Fruit fly (Drosophila melanogaster): ENCODE results near the gene snz.

Gene snz

dm6 chrX:7888386-7889024 is 23.4 kb upstream of the snz start, which contains the start of gene Acat1 (continued):
- TF ChIP-seq CG10631 (GFP tag; optimal IDR thresholded peaks at IDR 0.05) (peak; percentile 84), Smox (GFP tag; optimal IDR thresholded peaks at IDR 0.05) (peak; percentile 78), Ets21C (GFP tag; optimal IDR thresholded peaks at IDR 0.05) (peak; percentile 69), salr (GFP tag; optimal IDR thresholded peaks at IDR 0.05) (peak in 1 of 2 experiments; percentile 49), lz (GFP tag; optimal IDR thresholded peaks at IDR 0.05) (peak; percentile 86), Lpt (GFP tag; optimal IDR thresholded peaks at IDR 0.05) (peak; percentile 41), topi (GFP tag; optimal IDR thresholded peaks at IDR 0.05) (peak; percentile 84), svp (GFP tag) (peak; percentile 85), fd85E (GFP tag; optimal IDR thresholded peaks at IDR 0.05) (peak; percentile 38), CG11762 (GFP tag; optimal IDR thresholded peaks at IDR 0.05; ENCODE audit: insufficient read depth) (peak; percentile 59), Eip93F (GFP tag; optimal IDR thresholded peaks at IDR 0.05) (peak; percentile 22), CG15336 (GFP tag; IDR thresholded peaks at IDR 0.05) (peak; percentile 65), CG11294 (GFP tag; IDR thresholded peaks at IDR 0.05) (no peak), Hr38 (GFP tag; optimal IDR thresholded peaks at IDR 0.05) (no peak), fd59A (GFP tag; optimal IDR thresholded peaks at IDR 0.05) (no peak), ss (GFP tag; optimal IDR thresholded peaks at IDR 0.05) (peak; percentile 1 to 42)

DNA sequence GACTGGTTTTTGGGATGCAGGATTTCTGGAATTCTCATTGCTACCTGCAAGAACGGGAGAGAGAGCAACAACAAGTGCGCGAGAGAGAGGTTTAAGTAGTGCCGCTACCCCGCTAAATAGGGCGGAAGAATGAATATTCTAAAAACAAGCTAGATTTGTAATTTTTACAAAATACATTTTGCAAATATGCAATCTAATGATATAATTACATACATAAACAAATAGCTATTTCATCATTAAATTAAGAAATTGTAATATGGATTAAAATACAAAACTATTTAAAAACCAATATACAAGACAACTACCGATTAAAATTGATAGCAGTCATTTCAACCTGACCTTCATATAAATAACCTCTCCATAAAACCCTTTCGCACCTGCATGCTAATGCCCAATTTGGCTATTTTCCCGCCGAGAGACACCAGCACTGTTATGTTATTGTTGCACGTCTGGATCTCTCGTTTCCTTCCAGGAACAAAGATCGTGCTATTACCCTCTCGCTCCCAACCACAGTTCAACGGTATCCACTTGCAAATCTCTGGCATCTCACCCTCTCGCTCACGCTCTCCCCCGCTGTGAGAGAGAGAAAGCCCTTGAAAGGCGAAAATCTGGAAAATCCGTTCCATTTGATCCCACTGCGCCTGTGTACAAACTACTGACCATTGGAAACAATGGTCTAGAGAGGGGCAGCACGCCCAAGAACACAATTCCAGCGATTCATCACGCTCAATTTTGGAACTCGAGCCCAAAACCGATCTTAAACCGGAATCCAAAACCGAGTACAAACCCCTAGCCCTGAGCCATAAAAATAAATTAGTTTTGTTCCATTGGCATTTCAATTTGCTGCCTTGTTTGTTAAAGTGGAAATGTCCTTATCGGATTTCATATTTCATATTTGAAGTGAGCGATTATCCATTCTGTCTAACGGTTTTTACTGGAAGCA is 20.0 kb upstream of the snz start, which contains the start of gene Nek2:
Gene Nek2 (minus strand): TSS at position 51 of the 943 bp plus-strand sequence.
- no peak for TF ChIP-seq Sox102F (GFP tag; optimal IDR thresholded peaks at IDR 0.05)
- TF ChIP-seq CG31627 (GFP tag; optimal IDR thresholded peaks at IDR 0.05) = no peak
- no peak for TF ChIP-seq fd59A (GFP tag; optimal IDR thresholded peaks at IDR 0.05)
- no peak for TF ChIP-seq CG11902 (GFP tag; optimal IDR thresholded peaks at IDR 0.05)
- TF ChIP-seq dac (GFP tag; optimal IDR thresholded peaks at IDR 0.05) = no peak
- peak; percentile 15 for TF ChIP-seq vri (GFP tag; optimal IDR thresholded peaks at IDR 0.05)
- TF ChIP-seq CG9139 (GFP tag; optimal IDR thresholded peaks at IDR 0.05) = no peak
- TF ChIP-seq lz (GFP tag; optimal IDR thresholded peaks at IDR 0.05) = peak; percentile 9
- TF ChIP-seq acj6 (GFP tag; optimal IDR thresholded peaks at IDR 0.05) = peak; percentile 14
- TF ChIP-seq Smox (GFP tag; optimal IDR thresholded peaks at IDR 0.05) = peak; percentile 16
- TF ChIP-seq net (GFP tag; optimal IDR thresholded peaks at IDR 0.05) = no peak
- no peak for TF ChIP-seq CG4318 (GFP tag; optimal IDR thresholded peaks at IDR 0.05)
- TF ChIP-seq spab (GFP tag; optimal IDR thresholded peaks at IDR 0.05) = peak; percentile 29
- TF ChIP-seq Hr4 (GFP tag; optimal IDR thresholded peaks at IDR 0.05) = no peak
- TF ChIP-seq CG3919 (GFP tag; optimal IDR thresholded peaks at IDR 0.05) = peak; percentile 33
- no peak for TF ChIP-seq Met (GFP tag; optimal IDR thresholded peaks at IDR 0.05)
- TF ChIP-seq CG11762 (GFP tag; optimal IDR thresholded peaks at IDR 0.05; ENCODE audit: insufficient read depth) = no peak
- no peak for TF ChIP-seq Ets21C (GFP tag; optimal IDR thresholded peaks at IDR 0.05)
- TF ChIP-seq Sox14 (GFP tag; optimal IDR thresholded peaks at IDR 0.05) = no peak
- TF ChIP-seq svp (GFP tag) = peak; percentile 37
- TF ChIP-seq pdm3 (GFP tag; optimal IDR thresholded peaks at IDR 0.05) = no peak
- peak; percentile 42 to 52 for TF ChIP-seq ss (GFP tag; optimal IDR thresholded peaks at IDR 0.05)
- peak; percentile 26 for TF ChIP-seq CG10631 (GFP tag; optimal IDR thresholded peaks at IDR 0.05)
- TF ChIP-seq Hr38 (GFP tag; optimal IDR thresholded peaks at IDR 0.05) = no peak
- TF ChIP-seq CG3032 (tag; optimal IDR thresholded peaks at IDR 0.05) = peak; percentile 34
- TF ChIP-seq CG16779 (tag; optimal IDR thresholded peaks at IDR 0.05) = no peak
- TF ChIP-seq CG1621 (tag; optimal IDR thresholded peaks at IDR 0.05) = no peak
- no peak for TF ChIP-seq CG8632 (GFP tag; optimal IDR thresholded peaks at IDR 0.05)
- peak; percentile 19 for TF ChIP-seq CG10669 (GFP tag; optimal IDR thresholded peaks at IDR 0.05)
- TF ChIP-seq CG15336 (GFP tag; IDR thresholded peaks at IDR 0.05) = 0 out of 2 replicates have a peak, but pooled peaks have one; percentile 15
- TF ChIP-seq CG6276 (GFP tag; optimal IDR thresholded peaks at IDR 0.05) = peak; percentile 19
- peak; percentile 50 for TF ChIP-seq CG6808 (GFP tag; optimal IDR thresholded peaks at IDR 0.05)
- no peak for TF ChIP-seq CG6854 (GFP tag; optimal IDR thresholded peaks at IDR 0.05)
- no peak for TF ChIP-seq cyc (GFP tag; optimal IDR thresholded peaks at IDR 0.05)
- TF ChIP-seq dsx (GFP tag; optimal IDR thresholded peaks at IDR 0.05; ENCODE audit: poor library complexity, severe bottlenecking) = peak; percentile 36
- TF ChIP-seq OdsH (GFP tag; optimal IDR thresholded peaks at IDR 0.05) = no peak
- no peak for TF ChIP-seq salr (GFP tag; optimal IDR thresholded peaks at IDR 0.05)
- no peak for TF ChIP-seq fd85E (GFP tag; optimal IDR thresholded peaks at IDR 0.05)
- TF ChIP-seq CG6792 (GFP tag; optimal IDR thresholded peaks at IDR 0.05) = no peak
- no peak for TF ChIP-seq fkh (GFP tag; optimal IDR thresholded peaks at IDR 0.05)
- TF ChIP-seq CG11294 (GFP tag; IDR thresholded peaks at IDR 0.05) = no peak
- no peak for TF ChIP-seq topi (GFP tag; optimal IDR thresholded peaks at IDR 0.05)

Measured in whole organism, prepupa.